Worm (Caenorhabditis elegans): Measurements from ENCODE around the gene srt-47.

The srt-47 gene

DNA sequence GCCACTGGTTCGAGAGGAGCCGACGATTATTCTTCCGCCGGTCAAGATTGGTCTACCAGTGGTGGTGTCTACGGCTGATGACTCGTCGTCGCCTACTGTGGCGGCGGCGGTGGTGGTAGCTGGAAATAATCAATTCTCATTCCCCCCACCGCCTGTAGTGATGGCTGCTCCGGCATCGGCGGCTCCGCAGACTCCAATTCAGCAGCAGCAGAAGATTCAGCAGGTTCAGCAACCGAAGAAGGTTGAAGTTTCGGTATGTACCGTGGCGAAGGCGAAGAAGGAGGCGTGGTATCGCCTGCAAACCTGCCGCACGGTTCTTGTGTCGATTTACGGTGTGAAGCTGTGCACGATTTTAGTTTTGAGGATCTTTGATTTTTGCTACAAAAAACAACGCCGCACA lies 7.0 kb downstream of the srt-47 start:
- no peak for TF ChIP-seq ceh-14 (tag; optimal IDR thresholded peaks at IDR 0.05)
- TF ChIP-seq hlh-13 (GFP tag; optimal IDR thresholded peaks at IDR 0.05) = no peak
- TF ChIP-seq ceh-18 (tag; optimal IDR thresholded peaks at IDR 0.05) = no peak
- no peak for TF ChIP-seq nfya-1 (tag; optimal IDR thresholded peaks at IDR 0.05)
- no peak for TF ChIP-seq syd-9 (tag; optimal IDR thresholded peaks at IDR 0.05)
- TF ChIP-seq pros-1 (tag; optimal IDR thresholded peaks at IDR 0.05) = no peak
- TF ChIP-seq ceh-6 (GFP tag; optimal IDR thresholded peaks at IDR 0.05) = no peak
- TF ChIP-seq dmd-4 (tag; optimal IDR thresholded peaks at IDR 0.05; ENCODE audit: borderline replicate concordance) = no peak
- TF ChIP-seq hlh-30 (tag; optimal IDR thresholded peaks at IDR 0.05; ENCODE audit: insufficient read depth) = no peak
- no peak for TF ChIP-seq ceh-2 (tag; optimal IDR thresholded peaks at IDR 0.05)
- TF ChIP-seq unc-3 (GFP tag; conservative IDR thresholded peaks at IDR 0.05) = no peak
- no peak for TF ChIP-seq unc-3 (tag; optimal IDR thresholded peaks at IDR 0.05)
- no peak for TF ChIP-seq sox-2 (GFP tag; IDR thresholded peaks at IDR 0.05)
- TF ChIP-seq K09A11.1 (tag; optimal IDR thresholded peaks at IDR 0.05; ENCODE audit: insufficient read depth) = no peak
- TF ChIP-seq madf-2 (tag; optimal IDR thresholded peaks at IDR 0.05) = no peak
- no peak for TF ChIP-seq npax-4 (tag; optimal IDR thresholded peaks at IDR 0.05)

DNA sequence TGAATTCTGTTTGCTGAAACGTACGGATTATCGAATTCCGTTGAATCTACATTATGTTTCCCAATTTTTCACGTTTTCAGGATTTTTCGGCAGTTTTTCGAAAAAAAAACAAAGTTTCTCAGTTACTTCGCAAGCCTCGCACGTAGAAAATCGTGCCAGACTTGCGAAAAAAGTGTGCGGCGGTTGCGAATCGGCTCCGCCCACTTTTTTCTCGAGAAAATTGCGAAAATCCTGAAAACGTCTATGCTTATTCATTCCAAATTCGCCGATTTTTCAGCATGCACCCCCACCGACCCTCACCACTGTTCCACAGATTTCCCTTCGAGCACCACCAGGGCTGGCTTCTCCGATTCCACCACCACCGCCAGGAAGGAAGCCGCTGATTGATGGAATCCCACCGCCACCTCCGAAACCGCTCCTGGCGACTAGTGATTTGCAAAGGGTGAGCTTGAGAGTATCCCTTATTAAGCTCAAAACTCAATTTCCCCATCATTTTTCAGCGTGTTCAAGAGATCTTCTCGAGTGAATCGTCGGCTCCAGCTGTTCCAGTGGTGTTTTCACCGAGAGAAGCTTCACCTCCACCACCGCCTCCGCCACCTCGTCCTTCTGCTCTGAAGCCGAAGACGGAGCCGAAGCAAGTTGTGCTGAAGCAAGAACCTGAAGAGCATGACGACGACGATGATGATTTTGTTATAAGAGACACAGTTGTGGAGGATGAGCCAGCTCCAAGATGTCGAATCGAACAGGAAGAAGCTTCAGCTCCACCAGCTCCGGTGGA lies 10.8 kb downstream of the srt-47 start:
- TF ChIP-seq ceh-31 (tag; optimal IDR thresholded peaks at IDR 0.05) = no peak
- no peak for TF ChIP-seq ceh-9 (tag; optimal IDR thresholded peaks at IDR 0.05)
- no peak for TF ChIP-seq fkh-6 (tag; optimal IDR thresholded peaks at IDR 0.05)
- TF ChIP-seq sox-4 (tag; optimal IDR thresholded peaks at IDR 0.05) = no peak
- no peak for TF ChIP-seq odd-2 (tag; optimal IDR thresholded peaks at IDR 0.05)
- no peak for TF ChIP-seq fkh-10 (GFP tag; optimal IDR thresholded peaks at IDR 0.05)
- TF ChIP-seq C08G9.2 (tag; optimal IDR thresholded peaks at IDR 0.05) = no peak
- TF ChIP-seq unc-3 (GFP tag; conservative IDR thresholded peaks at IDR 0.05) = no peak
- no peak for TF ChIP-seq unc-3 (tag; optimal IDR thresholded peaks at IDR 0.05)
- TF ChIP-seq ets-4 (tag; optimal IDR thresholded peaks at IDR 0.05) = no peak

DNA sequence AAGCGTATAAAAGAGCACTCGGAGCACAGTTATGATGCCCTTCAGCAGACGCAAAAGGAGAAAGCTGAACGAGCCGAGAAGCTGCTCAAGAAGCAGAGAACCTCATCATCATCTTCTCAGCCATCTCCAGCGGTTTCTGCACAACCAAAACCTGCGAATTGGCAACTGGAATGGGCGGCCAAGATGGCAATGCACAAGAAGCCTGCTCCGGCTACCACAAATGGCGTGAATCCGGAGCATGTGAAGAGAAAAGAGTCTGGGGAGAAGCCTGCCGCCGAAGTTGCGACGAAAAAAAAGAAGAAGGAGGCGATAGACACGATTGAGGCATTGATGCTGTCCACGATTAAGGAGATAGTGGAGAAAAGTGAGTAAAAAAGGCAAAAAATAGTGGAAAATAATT lies 12.0 kb downstream of the srt-47 start:
- TF ChIP-seq ceh-31 (tag; optimal IDR thresholded peaks at IDR 0.05) = no peak
- TF ChIP-seq pqm-1 (tag; optimal IDR thresholded peaks at IDR 0.05) = no peak
- no peak for TF ChIP-seq sdc-2 (tag; optimal IDR thresholded peaks at IDR 0.05)
- no peak for TF ChIP-seq tbx-2 (tag; optimal IDR thresholded peaks at IDR 0.05)

DNA sequence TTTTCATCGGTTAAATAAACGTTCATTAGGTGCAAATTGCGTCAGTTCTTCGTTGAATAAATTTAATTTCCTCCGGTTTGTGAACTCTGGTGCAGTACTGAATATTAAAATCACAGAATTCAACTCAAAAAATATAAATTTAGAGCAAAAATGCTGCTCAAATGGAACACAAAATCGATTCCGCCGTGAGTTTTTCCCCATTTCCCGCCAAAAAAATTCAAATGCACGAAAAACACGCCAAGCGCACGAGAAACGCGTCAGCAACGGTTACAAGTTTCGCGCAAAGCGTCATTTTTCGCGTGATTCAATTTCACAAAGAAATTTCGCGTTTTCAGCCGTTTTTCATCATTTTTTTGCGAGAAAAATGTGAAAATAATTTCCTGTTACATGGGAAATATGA lies 13.7 kb downstream of the srt-47 start, which contains the start of gene hrpu-1:
TSS of gene hrpu-1 (plus strand) at position 140 of the 400 bp plus-strand sequence.
- no peak for TF ChIP-seq pax-1 (tag; optimal IDR thresholded peaks at IDR 0.05)
- no peak for TF ChIP-seq elt-2 (tag; optimal IDR thresholded peaks at IDR 0.05)
- TF ChIP-seq ceh-18 (tag; optimal IDR thresholded peaks at IDR 0.05) = peak; percentile 46
- TF ChIP-seq ceh-19 (GFP tag; optimal IDR thresholded peaks at IDR 0.05) = no peak
- TF ChIP-seq ceh-34 (tag; optimal IDR thresholded peaks at IDR 0.05) = peak; percentile 51
- TF ChIP-seq syd-9 (tag; optimal IDR thresholded peaks at IDR 0.05) = no peak
- no peak for TF ChIP-seq ceh-48 (tag; optimal IDR thresholded peaks at IDR 0.05)
- TF ChIP-seq unc-42 (tag; optimal IDR thresholded peaks at IDR 0.05) = peak; percentile 73
- no peak for TF ChIP-seq fkh-10 (GFP tag; optimal IDR thresholded peaks at IDR 0.05)
- TF ChIP-seq ceh-2 (tag; optimal IDR thresholded peaks at IDR 0.05) = no peak
- TF ChIP-seq dve-1 (tag; optimal IDR thresholded peaks at IDR 0.05) = peak; percentile 47
- TF ChIP-seq hlh-30 (tag; optimal IDR thresholded peaks at IDR 0.05; ENCODE audit: insufficient read depth) = peak; percentile 42
- no peak for TF ChIP-seq ahr-1 (tag; optimal IDR thresholded peaks at IDR 0.05)
- peak; percentile 76 for TF ChIP-seq nfya-1 (tag; optimal IDR thresholded peaks at IDR 0.05)
- peak; percentile 32 for TF ChIP-seq unc-55 (GFP tag; optimal IDR thresholded peaks at IDR 0.05)
- no peak for TF ChIP-seq F13H6.1 (tag; optimal IDR thresholded peaks at IDR 0.05)
- no peak for TF ChIP-seq ceh-22 (tag; optimal IDR thresholded peaks at IDR 0.05)
- no peak for TF ChIP-seq zip-5 (tag; optimal IDR thresholded peaks at IDR 0.05)
- no peak for TF ChIP-seq sox-4 (tag; optimal IDR thresholded peaks at IDR 0.05)
- TF ChIP-seq lim-6 (tag; optimal IDR thresholded peaks at IDR 0.05) = no peak
- no peak for TF ChIP-seq pag-3 (tag; optimal IDR thresholded peaks at IDR 0.05; ENCODE audit: borderline replicate concordance)
- TF ChIP-seq hlh-13 (GFP tag; optimal IDR thresholded peaks at IDR 0.05) = no peak
- peak; percentile 18 for TF ChIP-seq tbx-2 (tag; optimal IDR thresholded peaks at IDR 0.05)
- no peak for TF ChIP-seq ceh-45 (GFP tag; IDR thresholded peaks at IDR 0.05)
- TF ChIP-seq dmd-4 (tag; optimal IDR thresholded peaks at IDR 0.05; ENCODE audit: borderline replicate concordance) = no peak
- peak; percentile 41 for TF ChIP-seq ceh-30 (tag; optimal IDR thresholded peaks at IDR 0.05)
- TF ChIP-seq pha-4 (tag; optimal IDR thresholded peaks at IDR 0.05) = no peak
- peak; percentile 14 for TF ChIP-seq ceh-31 (tag; optimal IDR thresholded peaks at IDR 0.05)
- no peak for TF ChIP-seq tbx-7 (tag; optimal IDR thresholded peaks at IDR 0.05)

Measured in whole organism, late embryonic.